Worm (Caenorhabditis elegans) whole organism, young adult: ENCODE measurements around the gene F55C9.3.
"Not testable (repeated sequence)": the region's sequence is repeated elsewhere in the genome, so short reads cannot be mapped to it uniquely, and the experiment has no call there.

ENCODE experiments used
- B0035.1 ChIP-seq: sonication (generic microtip); optimal IDR thresholded peaks from 2 replicates; lab custom pipeline; 2016; ENCODE audit warnings: missing genetic modification characterization, mild to moderate bottlenecking, missing compliant biosample characterization, missing genotype, missing genetic modification reagents
- B0261.1 ChIP-seq: sonication (generic microtip); optimal IDR thresholded peaks from 2 replicates; lab custom pipeline; 2016; ENCODE audit warnings: mild to moderate bottlenecking, missing genetic modification characterization, moderate library complexity, missing compliant biosample characterization
- C17E4.6 ChIP-seq: fragments of 200-800 bp; sonication (Bioruptor generic); IDR thresholded peaks from 2 replicates; pipeline ENCODE4 v1.3.6; 2022; ENCODE audit warnings: missing genetic modification reagents, missing genetic modification characterization, missing compliant biosample characterization
- D2030.7 ChIP-seq: fragments of 200-800 bp; sonication (Bioruptor generic); IDR thresholded peaks from 2 replicates; pipeline ENCODE4 v1.3.6; 2022; ENCODE audit warnings: missing genetic modification reagents, missing genetic modification characterization, missing compliant biosample characterization
- F33H1.4 ChIP-seq: fragments of 200-800 bp; sonication (Bioruptor generic); IDR thresholded peaks from 2 replicates; pipeline ENCODE4 v1.3.6; 2022; ENCODE audit warnings: missing genetic modification reagents, missing genetic modification characterization, missing compliant biosample characterization
- Y56A3A.18 ChIP-seq: fragments of 200-800 bp; sonication (Bioruptor generic); IDR thresholded peaks from 2 replicates; pipeline ENCODE4 v1.3.6; 2022; ENCODE audit warnings: missing genetic modification reagents, missing genetic modification characterization, missing compliant biosample characterization
- aptf-3 ChIP-seq: fragments of 200-800 bp; sonication (Bioruptor generic); IDR thresholded peaks from 2 replicates; pipeline ENCODE4 v1.3.6; 2022; ENCODE audit warnings: missing genetic modification characterization, missing compliant biosample characterization
- atf-7 ChIP-seq: sonication (generic microtip); optimal IDR thresholded peaks from 2 replicates; lab custom pipeline; 2017; ENCODE audit warnings: mild to moderate bottlenecking, missing genetic modification characterization, missing compliant biosample characterization
- athp-1 ChIP-seq: sonication (generic microtip); optimal IDR thresholded peaks from 2 replicates; lab custom pipeline; 2017; ENCODE audit warnings: mild to moderate bottlenecking, missing genetic modification characterization, missing compliant biosample characterization
- cebp-2 ChIP-seq: fragments of 200-800 bp; sonication (Bioruptor generic); IDR thresholded peaks from 2 replicates; pipeline ENCODE4 v1.3.6; 2022; ENCODE audit warnings: missing genetic modification characterization, missing compliant biosample characterization
- ceh-91 ChIP-seq: fragments of 200-800 bp; sonication (Bioruptor generic); IDR thresholded peaks from 2 replicates; pipeline ENCODE4 v1.3.6; 2022; ENCODE audit warnings: missing genetic modification reagents, missing genetic modification characterization, missing compliant biosample characterization
- die-1 ChIP-seq: sonication (generic microtip); optimal IDR thresholded peaks from 2 replicates; lab custom pipeline; 2016; ENCODE audit warnings: missing genotype, mild to moderate bottlenecking, missing genetic modification characterization, missing compliant biosample characterization
- dox-1 ChIP-seq: fragments of 200-800 bp; sonication (Bioruptor generic); IDR thresholded peaks from 2 replicates; pipeline ENCODE4 v1.3.6; 2022; ENCODE audit warnings: missing genetic modification reagents, missing genetic modification characterization, missing compliant biosample characterization
- dpl-1 ChIP-seq: fragments of 150-350 bp; optimal IDR thresholded peaks from 2 replicates; lab custom pipeline; 2014; ENCODE audit warnings: missing biosample characterization, missing genetic modification reagents, missing genetic modification characterization
- egl-44 ChIP-seq: fragments of 200-800 bp; sonication (Bioruptor generic); IDR thresholded peaks from 2 replicates; pipeline ENCODE4 v1.3.6; 2022; ENCODE audit warnings: missing genetic modification reagents, missing genetic modification characterization, missing compliant biosample characterization
- ets-4 ChIP-seq: fragments of 200-800 bp; sonication (Bioruptor generic); optimal IDR thresholded peaks from 2 replicates; lab custom pipeline; 2018; ENCODE audit warnings: mild to moderate bottlenecking, missing genetic modification characterization, missing compliant biosample characterization
- hlh-12 ChIP-seq: sonication (generic microtip); optimal IDR thresholded peaks from 2 replicates; lab custom pipeline; 2016; ENCODE audit warnings: missing genetic modification characterization, missing compliant biosample characterization
- hmg-1.2 ChIP-seq: fragments of 200-800 bp; sonication (Bioruptor generic); IDR thresholded peaks from 2 replicates; pipeline ENCODE4 v1.3.6; 2022; ENCODE audit warnings: missing genetic modification reagents, missing genetic modification characterization, missing compliant biosample characterization
- hmg-20 ChIP-seq: fragments of 200-800 bp; sonication (Bioruptor generic); IDR thresholded peaks from 2 replicates; pipeline ENCODE4 v1.3.6; 2022; ENCODE audit warnings: missing genetic modification reagents, missing genetic modification characterization, missing compliant biosample characterization
- lin-40 ChIP-seq: sonication (generic microtip); optimal IDR thresholded peaks from 2 replicates; lab custom pipeline; 2016; ENCODE audit warnings: missing genetic modification characterization, mild to moderate bottlenecking, missing compliant biosample characterization, missing genotype, missing genetic modification reagents
- lin-54 ChIP-seq: fragments of 200-800 bp; sonication (Bioruptor generic); optimal IDR thresholded peaks from 2 replicates; lab custom pipeline; 2018; ENCODE audit warnings: mild to moderate bottlenecking, missing genetic modification characterization, missing compliant biosample characterization
- madf-3 ChIP-seq: fragments of 200-800 bp; sonication (Bioruptor generic); IDR thresholded peaks from 2 replicates; pipeline ENCODE4 v1.3.6; 2022; ENCODE audit warnings: missing genetic modification reagents, missing genetic modification characterization, missing compliant biosample characterization
- mcd-1 ChIP-seq: fragments of 200-800 bp; sonication (Bioruptor generic); IDR thresholded peaks from 2 replicates; pipeline ENCODE4 v1.3.6; 2022; ENCODE audit warnings: missing genetic modification reagents, missing genetic modification characterization, missing compliant biosample characterization
- mel-28 ChIP-seq: sonication (generic microtip); optimal IDR thresholded peaks from 2 replicates; lab custom pipeline; 2016; ENCODE audit warnings: borderline replicate concordance, mild to moderate bottlenecking, missing genetic modification characterization, missing compliant biosample characterization
- nfya-2 ChIP-seq: fragments of 200-800 bp; sonication (Bioruptor generic); IDR thresholded peaks from 2 replicates; pipeline ENCODE4 v1.3.6; 2022; ENCODE audit warnings: missing genetic modification reagents, missing genetic modification characterization, missing compliant biosample characterization
- nhr-120 ChIP-seq: fragments of 200-800 bp; sonication (Bioruptor generic); IDR thresholded peaks from 2 replicates; pipeline ENCODE4 v1.3.6; 2022; ENCODE audit warnings: missing genetic modification characterization, missing compliant biosample characterization
- nhr-80 ChIP-seq: sonication (generic microtip); optimal IDR thresholded peaks from 2 replicates; lab custom pipeline; 2016; ENCODE audit warnings: missing genetic modification characterization, missing compliant biosample characterization
- snpc-1.3 ChIP-seq: sonication (generic microtip); optimal IDR thresholded peaks from 2 replicates; lab custom pipeline; 2017; ENCODE audit warnings: missing genetic modification characterization, mild to moderate bottlenecking, missing compliant biosample characterization, antibody characterized with exemption, moderate library complexity, missing genotype, missing genetic modification reagents; ENCODE audit not compliant: insufficient read depth
- snpc-4 ChIP-seq, 5 experiments: fragments of 150-350 bp in 1 of 5; sonication (generic microtip) in 4 of 5; optimal IDR thresholded peaks; 2 replicates each; lab custom pipeline; 2014 to 2018; ENCODE audit warnings: missing genetic modification characterization in 5 of 5, missing biosample characterization in 3 of 5, antibody characterized with exemption in 2 of 5, mild to moderate bottlenecking in 2 of 5, missing compliant biosample characterization in 2 of 5, missing genotype in 2 of 5, moderate library complexity in 2 of 5, missing genetic modification reagents in 1 of 5
- tlf-1 ChIP-seq: fragments of 200-800 bp; sonication (Bioruptor generic); optimal IDR thresholded peaks from 2 replicates; lab custom pipeline; 2018; ENCODE audit warnings: mild to moderate bottlenecking, missing genetic modification characterization, missing compliant biosample characterization
- unc-62 ChIP-seq: fragments of 150-350 bp; optimal IDR thresholded peaks from 2 replicates; lab custom pipeline; 2014; ENCODE audit warnings: missing biosample characterization, missing genetic modification reagents, missing genetic modification characterization
- zfh-2 ChIP-seq: fragments of 200-800 bp; sonication (Bioruptor generic); conservative IDR thresholded peaks from 2 replicates; pipeline ENCODE4 v1.3.6; 2022; ENCODE audit warnings: missing genetic modification reagents, missing genetic modification characterization, missing compliant biosample characterization
- ztf-26 ChIP-seq: sonication (generic microtip); optimal IDR thresholded peaks from 2 replicates; lab custom pipeline; 2017; ENCODE audit warnings: missing genetic modification characterization, missing compliant biosample characterization

F55C9.3 gene

ce11 chrV:19317058-19317457 is 29.1 kb upstream of the F55C9.3 start, which contains the start of gene srh-208:
Gene srh-208 (plus strand): TSS chrV:19317358.
- not testable (repeated sequence) for TF ChIP-seq mcd-1 (GFP tag; lab: Robert Waterston, UW); madf-3 (GFP tag; lab: Robert Waterston, UW); nhr-80 (tag; lab: Kevin White, UChicago)

ce11 chrV:19312975-19313374 is 25.0 kb upstream of the F55C9.3 start, which contains the start of gene fbxb-64:
Gene fbxb-64 (plus strand): TSS chrV:19313275.
- TF ChIP-seq dox-1 (GFP tag; lab: Robert Waterston, UW), result 0 out of 2 replicates have a peak, but pooled peaks have one; percentile 6
- no peak for TF ChIP-seq hlh-12
- no peak for TF ChIP-seq athp-1 (tag; lab: Kevin White, UChicago)
- TF ChIP-seq C17E4.6 (GFP tag; lab: Robert Waterston, UW), result no peak

ce11 chrV:19311391-19311790 is 23.4 kb upstream of the F55C9.3 start, which contains the start of gene C43D7.8:
Gene C43D7.8 (minus strand): TSS chrV:19311491.
- TF ChIP-seq hlh-12, result no peak
- TF ChIP-seq aptf-3 (GFP tag; lab: Robert Waterston, UW), result no peak
- TF ChIP-seq ceh-91 (GFP tag; lab: Robert Waterston, UW), result no peak
- TF ChIP-seq hmg-1.2, result no peak
- no peak for TF ChIP-seq snpc-4 (GFP tag; optimal IDR thresholded peaks at IDR 0.05; lab: Kevin White, UChicago)
- TF ChIP-seq snpc-4 (tag; optimal IDR thresholded peaks at IDR 0.05; lab: Kevin White, UChicago), result no peak
- no peak for TF ChIP-seq lin-40 (tag; lab: Kevin White, UChicago)
- no peak for TF ChIP-seq dpl-1 (GFP tag; lab: Kevin White, UChicago)
- TF ChIP-seq nhr-80 (tag; lab: Kevin White, UChicago), result no peak
- TF ChIP-seq nhr-120 (GFP tag; lab: Robert Waterston, UW), result 0 out of 2 replicates have a peak, but pooled peaks have one; percentile 33

- no peak for TF ChIP-seq tlf-1
- TF ChIP-seq D2030.7, result no peak
- no peak for TF ChIP-seq hmg-20 (GFP tag; lab: Robert Waterston, UW)
- TF ChIP-seq zfh-2, result no peak
- no peak for TF ChIP-seq B0035.1 (tag; lab: Kevin White, UChicago)
- no peak for TF ChIP-seq cebp-2 (GFP tag; lab: Robert Waterston, UW)
- TF ChIP-seq ztf-26, result no peak
- TF ChIP-seq F33H1.4 (GFP tag; lab: Robert Waterston, UW), result no peak
- no peak for TF ChIP-seq snpc-1.3 (tag; lab: Kevin White, UChicago)
- no peak for TF ChIP-seq dpl-1 (GFP tag; lab: Kevin White, UChicago)
- TF ChIP-seq egl-44 (GFP tag; lab: Robert Waterston, UW), result no peak
- no peak for TF ChIP-seq die-1 (tag; lab: Kevin White, UChicago)
- TF ChIP-seq ets-4 (GFP tag; lab: Kevin White, UChicago), result no peak
- TF ChIP-seq mel-28 (tag; lab: Kevin White, UChicago), result no peak
- no peak for TF ChIP-seq unc-62 (GFP tag; lab: Kevin White, UChicago)
- no peak for TF ChIP-seq B0261.1
- TF ChIP-seq atf-7 (tag; lab: Kevin White, UChicago), result no peak
- no peak for TF ChIP-seq nfya-2 (GFP tag; lab: Robert Waterston, UW)
- no peak for TF ChIP-seq lin-54 (GFP tag; lab: Kevin White, UChicago)
- TF ChIP-seq Y56A3A.18, result no peak
Observed at ce11 chrV:19309591-19309990, 21.6 kb upstream of the F55C9.3 start, which contains the start of gene F55C9.11. Gene F55C9.11 (minus strand): TSS chrV:19309691.
